Worm (Caenorhabditis elegans): ENCODE data around the gene ZK1010.12.

- TF ChIP-seq hlh-6 (tag; optimal IDR thresholded peaks at IDR 0.05), result no peak
- TF ChIP-seq pha-2 (tag; optimal IDR thresholded peaks at IDR 0.05), result no peak
- no peak for TF ChIP-seq unc-42 (tag; optimal IDR thresholded peaks at IDR 0.05)
- TF ChIP-seq nhr-11 (tag; optimal IDR thresholded peaks at IDR 0.05), result no peak
Observed at ce11 chrIII:13027949-13028348, 36.9 kb downstream of the ZK1010.12 start.

Measured in whole organism, late embryonic.